Fruit fly (Drosophila melanogaster) Kc167 (cell line): ENCODE results near the gene Cyp4d8.

Experiments used
- insv ChIP-seq: fragments of >200 bp; optimal IDR thresholded peaks from 3 replicates; lab custom pipeline; 2018; ENCODE audit warnings: missing external identifiers
- psq ChIP-seq: fragments of >200 bp; optimal IDR thresholded peaks from 2 replicates; lab custom pipeline; 2017; ENCODE audit warnings: missing external identifiers
- ttk ChIP-seq: sonication (Bioruptor generic); optimal IDR thresholded peaks from 2 replicates; lab custom pipeline; 2017; ENCODE audit warnings: missing external identifiers

DNA sequence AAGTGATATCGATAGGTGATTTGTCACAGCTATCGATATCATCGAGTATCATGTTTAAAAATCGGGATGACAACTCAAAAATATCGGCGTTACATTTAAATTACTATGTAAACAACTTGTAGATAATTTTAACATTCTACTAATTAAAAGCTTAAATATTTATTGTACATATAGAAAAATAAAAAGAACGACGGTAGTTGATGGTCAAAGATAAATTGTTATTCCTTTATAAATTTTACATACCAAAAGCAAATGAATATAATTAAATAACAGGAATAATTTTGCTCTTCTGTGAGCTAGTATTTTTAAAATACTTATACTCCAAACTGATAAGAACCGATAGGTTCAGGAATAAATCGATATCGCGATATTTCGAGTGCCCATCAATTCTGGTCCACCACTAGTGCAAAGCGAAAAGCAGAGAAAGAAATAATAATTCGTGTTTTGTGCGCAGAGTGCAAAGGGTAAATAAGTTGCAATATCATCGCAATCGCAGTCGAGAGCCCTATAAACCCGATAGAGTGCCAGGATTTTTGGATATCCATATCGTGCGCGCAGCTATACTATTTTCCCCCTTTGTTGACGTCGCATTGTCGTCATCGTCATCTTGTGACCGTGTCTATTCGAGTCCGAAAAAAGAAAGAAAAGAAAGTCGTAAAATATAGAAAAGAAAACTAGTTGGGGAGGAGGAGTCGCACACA lies 32.5 kb upstream of the Cyp4d8 start, which contains the start of gene lqf:
- no peak for TF ChIP-seq ttk (lab: Kevin White, UChicago)
- TF ChIP-seq psq (lab: Kevin White, UChicago) = no peak
- no peak for TF ChIP-seq insv
